Fruit fly (Drosophila melanogaster): Measurements from ENCODE around the gene CG32112.

DNA sequence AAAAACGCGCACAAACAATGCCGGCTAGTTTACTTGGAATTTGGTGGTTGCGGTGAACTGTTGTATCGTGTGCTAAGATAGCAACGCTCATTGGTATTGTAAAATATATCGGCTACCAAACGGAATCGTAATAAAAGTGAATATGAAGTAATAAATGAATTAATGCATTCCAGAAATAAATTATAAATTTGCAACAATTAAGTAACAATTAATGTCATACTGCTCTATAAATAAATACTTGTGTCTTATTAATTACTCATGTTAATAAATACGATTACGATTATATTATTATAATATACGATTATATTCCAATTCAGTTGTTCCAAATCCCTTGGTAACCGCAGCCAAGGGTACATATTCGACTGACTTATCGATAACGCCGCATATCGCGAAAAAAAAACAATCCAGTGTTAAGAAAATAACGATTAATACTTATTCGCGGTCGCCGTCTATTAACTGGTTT lies 6.9 kb upstream of the CG32112 start, which contains the start of the genes SmD1 and Ptp69D:
- TF ChIP-seq EcR (GFP tag; optimal IDR thresholded peaks at IDR 0.05) (no peak), CG17806 (tag; optimal IDR thresholded peaks at IDR 0.05) (no peak), Pif1B (GFP tag; optimal IDR thresholded peaks at IDR 0.05) (no peak), CG14655 (GFP tag; optimal IDR thresholded peaks at IDR 0.05) (no peak), CG8159 (tag; optimal IDR thresholded peaks at IDR 0.05) (no peak), CG13204 (GFP tag; optimal IDR thresholded peaks at IDR 0.05) (no peak), CG8301 (tag; optimal IDR thresholded peaks at IDR 0.05) (no peak), Snoo (tag; optimal IDR thresholded peaks at IDR 0.05) (no peak), CG10348 (GFP tag; IDR thresholded peaks at IDR 0.05) (no peak), CG9948 (tag; optimal IDR thresholded peaks at IDR 0.05) (no peak), CG15710 (tag; optimal IDR thresholded peaks at IDR 0.05) (no peak), CG4496 (GFP tag; IDR thresholded peaks at IDR 0.05) (no peak)

All from whole organism, pupa.